Fruit fly (Drosophila melanogaster): Measurements from ENCODE around the gene mtg.

mtg gene

DNA sequence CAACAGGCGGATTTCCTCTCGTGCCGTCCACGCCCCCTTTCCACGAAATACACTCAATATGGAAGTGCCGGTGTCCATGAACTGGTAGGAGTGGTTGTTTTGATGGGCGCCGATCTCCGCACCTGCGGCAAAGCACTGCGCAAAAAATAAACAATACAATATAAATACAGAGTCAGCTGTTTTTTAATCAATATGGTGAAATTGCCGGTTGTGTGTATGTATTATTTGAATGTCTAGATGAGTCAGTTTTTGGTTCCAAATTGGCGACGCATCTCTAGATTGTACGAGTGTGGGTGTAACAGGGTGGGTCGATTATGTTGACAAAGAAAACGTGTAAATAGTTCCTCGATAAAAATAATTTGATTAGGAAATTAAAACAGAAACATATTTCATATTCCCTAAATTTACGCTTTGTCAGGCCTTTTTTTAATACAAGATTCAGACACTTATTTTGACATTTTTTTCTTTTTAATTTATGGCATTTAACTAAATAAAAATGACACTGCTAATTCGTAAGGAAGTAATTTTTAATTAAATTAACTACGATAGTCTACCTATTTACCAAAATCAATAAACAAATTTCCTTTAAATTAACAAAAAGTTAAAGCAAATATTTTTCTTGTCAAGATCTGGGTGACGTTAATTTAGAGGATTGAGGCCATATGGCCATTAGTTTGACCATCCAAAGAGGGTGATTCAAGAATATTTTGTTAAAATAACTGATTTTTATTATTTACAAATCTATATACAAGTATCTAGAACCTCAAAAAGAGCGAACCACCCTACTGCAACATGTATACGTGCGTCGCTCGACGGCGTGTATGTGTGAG, 10.6 kb upstream of the mtg start (continued):
- TF ChIP-seq CG7745 (tag; optimal IDR thresholded peaks at IDR 0.05) = no peak
- TF ChIP-seq ERR (GFP tag; optimal IDR thresholded peaks at IDR 0.05) = no peak
- no peak for TF ChIP-seq p53 (GFP tag; optimal IDR thresholded peaks at IDR 0.05)
- peak; percentile 41; the same call in 1 of the 2 replicates for TF ChIP-seq CG10959 (GFP tag; IDR thresholded peaks at IDR 0.05)
- TF ChIP-seq Oaz (GFP tag; IDR thresholded peaks at IDR 0.05) = peak; percentile 28; the same call in 1 of the 2 replicates
- TF ChIP-seq Tbp (GFP tag; optimal IDR thresholded peaks at IDR 0.05) = no peak
- TF ChIP-seq CG15479 (GFP tag; optimal IDR thresholded peaks at IDR 0.05) = no peak
- TF ChIP-seq CG2889 (GFP tag; IDR thresholded peaks at IDR 0.05) = no peak; the same call in 1 of the 3 replicates
- peak; percentile 83 for TF ChIP-seq slp2 (GFP tag; optimal IDR thresholded peaks at IDR 0.05)
- TF ChIP-seq CG1602 (GFP tag; optimal IDR thresholded peaks at IDR 0.05) = peak; percentile 79
- TF ChIP-seq bsh (GFP tag; optimal IDR thresholded peaks at IDR 0.05) = peak; percentile 86 to 88
- peak; percentile 79 for TF ChIP-seq scrt (GFP tag; optimal IDR thresholded peaks at IDR 0.05)
- peak; percentile 54 for TF ChIP-seq vfl (GFP tag; optimal IDR thresholded peaks at IDR 0.05)
- peak; percentile 61 for TF ChIP-seq sima (GFP tag; optimal IDR thresholded peaks at IDR 0.05)
- TF ChIP-seq E2f2 (GFP tag; IDR thresholded peaks at IDR 0.05) = peak; percentile 63
- no peak for TF ChIP-seq CG31388 (GFP tag; optimal IDR thresholded peaks at IDR 0.05)
- peak; percentile 84 for TF ChIP-seq Fer1 (GFP tag; optimal IDR thresholded peaks at IDR 0.05)
- TF ChIP-seq CG9876 (GFP tag; optimal IDR thresholded peaks at IDR 0.05) = peak; percentile 22
- no peak for TF ChIP-seq CG1792 (GFP tag; optimal IDR thresholded peaks at IDR 0.05)
- TF ChIP-seq CG9932 (GFP tag; IDR thresholded peaks at IDR 0.05) = peak; percentile 74
- peak; percentile 9; the same call in 1 of the 2 replicates for TF ChIP-seq CG4360 (GFP tag; IDR thresholded peaks at IDR 0.05)
- peak; percentile 79 for TF ChIP-seq kah (GFP tag; optimal IDR thresholded peaks at IDR 0.05)
- TF ChIP-seq jing (GFP tag; optimal IDR thresholded peaks at IDR 0.05) = peak; percentile 50
- peak; percentile 34 for TF ChIP-seq CG7987 (GFP tag; optimal IDR thresholded peaks at IDR 0.05)
- peak; percentile 85 for TF ChIP-seq CG6689 (GFP tag; IDR thresholded peaks at IDR 0.05)
- no peak for TF ChIP-seq HmgD (GFP tag; optimal IDR thresholded peaks at IDR 0.05)
- TF ChIP-seq dan (GFP tag; IDR thresholded peaks at IDR 0.05) = no peak
- peak; percentile 94 for TF ChIP-seq CG11504 (tag; optimal IDR thresholded peaks at IDR 0.05)
- no peak for TF ChIP-seq Dref (GFP tag; IDR thresholded peaks at IDR 0.05)
- no peak for TF ChIP-seq mld (GFP tag; IDR thresholded peaks at IDR 0.05; ENCODE audit: partially characterized antibody)
- peak; percentile 90 for TF ChIP-seq CG33557 (GFP tag; optimal IDR thresholded peaks at IDR 0.05)
- TF ChIP-seq E2f1 (GFP tag; IDR thresholded peaks at IDR 0.05) = peak; percentile 64; the same call in 1 of the 2 replicates
- no peak for TF ChIP-seq fru (optimal IDR thresholded peaks at IDR 0.05)
- peak; percentile 61 for TF ChIP-seq CG17802 (tag; optimal IDR thresholded peaks at IDR 0.05)
- TF ChIP-seq btn (GFP tag; optimal IDR thresholded peaks at IDR 0.05) = peak; percentile 41
- TF ChIP-seq Hr51 (GFP tag; optimal IDR thresholded peaks at IDR 0.05) = peak; percentile 74 to 94
- TF ChIP-seq CG16779 (GFP tag; IDR thresholded peaks at IDR 0.05) = peak; percentile 48; the same call in 1 of the 2 replicates
- peak; percentile 68; the same call in 2 of the 3 replicates for TF ChIP-seq CG11093 (GFP tag; IDR thresholded peaks at IDR 0.05)
- TF ChIP-seq Gug (GFP tag; IDR thresholded peaks at IDR 0.05) = peak; percentile 18; the same call in 2 of the 4 replicates
- peak; percentile 76; the same call in 2 of the 3 replicates for TF ChIP-seq CG7357 (GFP tag; IDR thresholded peaks at IDR 0.05)
- peak; percentile 93 for TF ChIP-seq CG15269 (tag; optimal IDR thresholded peaks at IDR 0.05)
- peak; percentile 53 for TF ChIP-seq Atf3 (GFP tag; optimal IDR thresholded peaks at IDR 0.05)
- peak; percentile 66 for TF ChIP-seq CG31224 (GFP tag; IDR thresholded peaks at IDR 0.05)
- peak; percentile 90 for TF ChIP-seq CG2712 (tag; optimal IDR thresholded peaks at IDR 0.05)
- no peak for TF ChIP-seq inv (GFP tag; IDR thresholded peaks at IDR 0.05; ENCODE audit: partially characterized antibody)
- TF ChIP-seq CG12104 (GFP tag; optimal IDR thresholded peaks at IDR 0.05) = peak; percentile 96
- peak; percentile 92 for TF ChIP-seq CG17829 (tag; optimal IDR thresholded peaks at IDR 0.05)
- peak; percentile 6 for TF ChIP-seq CG7271 (tag; optimal IDR thresholded peaks at IDR 0.05)
- TF ChIP-seq Side (GFP tag; optimal IDR thresholded peaks at IDR 0.05) = peak; percentile 68

Data from whole organism, embryonic.